Worm (Caenorhabditis elegans): ENCODE data around the gene cut-4.

The cut-4 gene

ce11 chrII:10447348-10448316 is 11.7 kb downstream of the cut-4 start, which contains the start of gene ZK673.2:
Gene ZK673.2 (plus strand): TSS chrII:10448266.
- TF ChIP-seq ets-4 (tag; optimal IDR thresholded peaks at IDR 0.05) (no peak), hlh-15 (tag; optimal IDR thresholded peaks at IDR 0.05) (no peak), pax-1 (tag; optimal IDR thresholded peaks at IDR 0.05) (no peak), syd-9 (tag; optimal IDR thresholded peaks at IDR 0.05) (no peak), ceh-45 (GFP tag; IDR thresholded peaks at IDR 0.05) (no peak), nhr-232 (tag; optimal IDR thresholded peaks at IDR 0.05) (no peak), sox-2 (GFP tag; IDR thresholded peaks at IDR 0.05) (no peak)

- TF ChIP-seq ref-2 (tag; optimal IDR thresholded peaks at IDR 0.05) (no peak), ceh-14 (tag; optimal IDR thresholded peaks at IDR 0.05) (no peak), unc-86 (tag; optimal IDR thresholded peaks at IDR 0.05) (no peak), nhr-232 (tag; optimal IDR thresholded peaks at IDR 0.05) (no peak), pha-2 (tag; optimal IDR thresholded peaks at IDR 0.05) (no peak), eyg-1 (tag; optimal IDR thresholded peaks at IDR 0.05) (no peak), pag-3 (tag; optimal IDR thresholded peaks at IDR 0.05; ENCODE audit: borderline replicate concordance) (no peak), ceh-19 (GFP tag; optimal IDR thresholded peaks at IDR 0.05) (no peak)
Measured at ce11 chrII:10449707-10450106, 13.8 kb downstream of the cut-4 start, which contains the start of gene lin-56. Gene lin-56 (plus strand): TSS chrII:10450007.

ce11 chrII:10450335-10450734 is 14.4 kb downstream of the cut-4 start:
- TF ChIP-seq nfya-1 (tag; optimal IDR thresholded peaks at IDR 0.05) = no peak
- no peak for TF ChIP-seq ceh-22 (tag; optimal IDR thresholded peaks at IDR 0.05)
- TF ChIP-seq npax-4 (tag; optimal IDR thresholded peaks at IDR 0.05) = no peak
- no peak for TF ChIP-seq ceh-6 (GFP tag; optimal IDR thresholded peaks at IDR 0.05)
- no peak for TF ChIP-seq odd-2 (tag; optimal IDR thresholded peaks at IDR 0.05)
- no peak for TF ChIP-seq rnt-1 (tag; optimal IDR thresholded peaks at IDR 0.05)
- TF ChIP-seq elt-2 (tag; optimal IDR thresholded peaks at IDR 0.05) = no peak
- no peak for TF ChIP-seq lim-6 (tag; optimal IDR thresholded peaks at IDR 0.05)

ce11 chrII:10452620-10453019 is 16.7 kb downstream of the cut-4 start, which contains the start of gene ZK673.4:
Gene ZK673.4 (plus strand): TSS chrII:10452920.
- TF ChIP-seq ahr-1 (tag; optimal IDR thresholded peaks at IDR 0.05) (no peak), nfya-1 (tag; optimal IDR thresholded peaks at IDR 0.05) (no peak), dmd-4 (tag; optimal IDR thresholded peaks at IDR 0.05; ENCODE audit: borderline replicate concordance) (no peak), tbx-2 (tag; optimal IDR thresholded peaks at IDR 0.05) (no peak)

- TF ChIP-seq ref-2 (tag; optimal IDR thresholded peaks at IDR 0.05) (no peak), ttx-3 (tag; optimal IDR thresholded peaks at IDR 0.05) (no peak), elt-2 (tag; optimal IDR thresholded peaks at IDR 0.05) (no peak), lin-11 (tag; optimal IDR thresholded peaks at IDR 0.05) (no peak), elt-4 (tag; optimal IDR thresholded peaks at IDR 0.05) (no peak), pros-1 (tag; optimal IDR thresholded peaks at IDR 0.05) (no peak), ceh-9 (tag; optimal IDR thresholded peaks at IDR 0.05) (no peak), nfya-1 (tag; optimal IDR thresholded peaks at IDR 0.05) (no peak), unc-3 (GFP tag; conservative IDR thresholded peaks at IDR 0.05) (no peak), unc-3 (tag; optimal IDR thresholded peaks at IDR 0.05) (no peak), pax-1 (tag; optimal IDR thresholded peaks at IDR 0.05) (no peak), eyg-1 (tag; optimal IDR thresholded peaks at IDR 0.05) (no peak), fkh-10 (GFP tag; optimal IDR thresholded peaks at IDR 0.05) (no peak), hlh-8 (tag; optimal IDR thresholded peaks at IDR 0.05) (no peak), ceh-45 (GFP tag; IDR thresholded peaks at IDR 0.05) (no peak), ceh-30 (tag; optimal IDR thresholded peaks at IDR 0.05) (no peak), ceh-14 (tag; optimal IDR thresholded peaks at IDR 0.05) (no peak), Y22D7AL.16 (tag; optimal IDR thresholded peaks at IDR 0.05) (no peak), ama-1 (optimal IDR thresholded peaks at IDR 0.05) (no peak)
Measured at ce11 chrII:10456979-10457378, 21.0 kb downstream of the cut-4 start, which contains the start of gene ZK673.11. Gene ZK673.11 (plus strand): TSS chrII:10457279.

Data from whole organism, late embryonic.